Worm (Caenorhabditis elegans) whole organism, L1 larva: ENCODE data around the gene F38H4.3.

Source experiments
- C04F5.9 ChIP-seq: sonication (generic microtip); optimal IDR thresholded peaks from 2 replicates; lab custom pipeline; 2016; ENCODE audit warnings: missing genetic modification characterization, missing compliant biosample characterization
- F16B12.6 ChIP-seq: fragments of 150-350 bp; optimal IDR thresholded peaks from 2 replicates; lab custom pipeline; 2014; ENCODE audit warnings: missing biosample characterization, missing genetic modification characterization
- Y116A8C.19 ChIP-seq: sonication (generic microtip); optimal IDR thresholded peaks from 2 replicates; lab custom pipeline; 2016; ENCODE audit warnings: missing compliant biosample characterization, missing genetic modification characterization, borderline replicate concordance
- alr-1 ChIP-seq: fragments of 200-800 bp; sonication (Bioruptor generic); optimal IDR thresholded peaks from 2 replicates; lab custom pipeline; 2018; ENCODE audit warnings: borderline replicate concordance, mild to moderate bottlenecking, missing genetic modification characterization, missing compliant biosample characterization
- aly-2 ChIP-seq: fragments of 150-350 bp; optimal IDR thresholded peaks from 2 replicates; lab custom pipeline; 2014; ENCODE audit warnings: missing biosample characterization, missing genetic modification characterization
- ama-1 ChIP-seq: fragments of 150-350 bp; optimal IDR thresholded peaks from 2 replicates; lab custom pipeline; 2014
- blmp-1 ChIP-seq: fragments of 150-350 bp; optimal IDR thresholded peaks from 2 replicates; lab custom pipeline; 2014; ENCODE audit warnings: missing biosample characterization, missing genetic modification characterization
- ceh-8 ChIP-seq: fragments of 200-800 bp; sonication (Bioruptor generic); optimal IDR thresholded peaks from 2 replicates; lab custom pipeline; 2018; ENCODE audit warnings: mild to moderate bottlenecking, missing genetic modification characterization, moderate library complexity, missing compliant biosample characterization
- ceh-82 ChIP-seq, 3 experiments: fragments of 150-350 bp in 1 of 3; sonication (generic microtip) in 2 of 3; optimal IDR thresholded peaks; 2 replicates each; lab custom pipeline; 2014 to 2017; ENCODE audit warnings: missing biosample characterization in 3 of 3, missing genetic modification characterization in 3 of 3
- ceh-88 ChIP-seq: fragments of 200-800 bp; sonication (Bioruptor generic); IDR thresholded peaks from 2 replicates; pipeline ENCODE4 v1.3.6; 2022; ENCODE audit warnings: missing genetic modification characterization, missing compliant biosample characterization
- ceh-90 ChIP-seq: sonication (generic microtip); optimal IDR thresholded peaks from 2 replicates; lab custom pipeline; 2016; ENCODE audit warnings: missing genetic modification characterization, missing compliant biosample characterization
- efl-1 ChIP-seq, 4 experiments: fragments of 150-350 bp; optimal IDR thresholded peaks in 3 of 4; peaks in 1 of 4; 1 replicate in 1 of 4; 2 replicates in 3 of 4; lab custom pipeline; 2014; ENCODE audit warnings: missing biosample characterization in 2 of 4, missing genetic modification characterization in 2 of 4, missing genetic modification reagents in 2 of 4
- efl-3 ChIP-seq: fragments of 200-800 bp; sonication (Bioruptor generic); optimal IDR thresholded peaks from 2 replicates; lab custom pipeline; 2018; ENCODE audit warnings: mild to moderate bottlenecking, missing genetic modification characterization, missing compliant biosample characterization
- ets-5 ChIP-seq: fragments of 200-800 bp; sonication (Bioruptor generic); IDR thresholded peaks from 2 replicates; pipeline ENCODE4 v1.3.6; 2022; ENCODE audit warnings: missing genetic modification characterization, missing compliant biosample characterization
- fkh-10 ChIP-seq: sonication (generic microtip); optimal IDR thresholded peaks from 2 replicates; lab custom pipeline; 2017; ENCODE audit warnings: missing biosample characterization, missing genetic modification reagents, missing genetic modification characterization
- fkh-4 ChIP-seq: sonication (generic microtip); optimal IDR thresholded peaks from 2 replicates; lab custom pipeline; 2016; ENCODE audit warnings: missing compliant biosample characterization, missing genetic modification characterization, borderline replicate concordance
- fkh-8 ChIP-seq: sonication (generic microtip); optimal IDR thresholded peaks from 2 replicates; lab custom pipeline; 2016; ENCODE audit warnings: mild to moderate bottlenecking, missing genetic modification characterization, missing compliant biosample characterization
- fos-1 ChIP-seq: fragments of 150-350 bp; optimal IDR thresholded peaks from 2 replicates; lab custom pipeline; 2014; ENCODE audit warnings: missing biosample characterization, missing genetic modification characterization
- hlh-17 ChIP-seq: fragments of 200-800 bp; sonication (Bioruptor generic); optimal IDR thresholded peaks from 2 replicates; lab custom pipeline; 2018; ENCODE audit warnings: missing genetic modification characterization, mild to moderate bottlenecking, missing compliant biosample characterization, moderate library complexity, borderline replicate concordance
- isw-1 ChIP-seq: fragments of 200-800 bp; sonication (Bioruptor generic); IDR thresholded peaks from 2 replicates; pipeline ENCODE4 v1.3.6; 2022; ENCODE audit warnings: missing genetic modification characterization, missing compliant biosample characterization
- lin-13 ChIP-seq: fragments of 150-350 bp; optimal IDR thresholded peaks from 2 replicates; lab custom pipeline; 2014; ENCODE audit warnings: missing biosample characterization, missing genetic modification reagents, missing genetic modification characterization
- lin-14 ChIP-seq: fragments of 200-800 bp; sonication (Bioruptor generic); optimal IDR thresholded peaks from 2 replicates; lab custom pipeline; 2018; ENCODE audit warnings: mild to moderate bottlenecking, missing genetic modification characterization, moderate library complexity, missing compliant biosample characterization
- lin-15B ChIP-seq: fragments of 150-350 bp; sonication (generic microtip); optimal IDR thresholded peaks from 3 replicates; lab custom pipeline; 2014; ENCODE audit warnings: missing biosample characterization, missing genetic modification characterization
- lin-35 ChIP-seq, 2 experiments: fragments of 150-350 bp; optimal IDR thresholded peaks; 2 replicates each; lab custom pipeline; 2014; ENCODE audit warnings: missing biosample characterization in 2 of 2, missing genetic modification characterization in 2 of 2, missing genetic modification reagents in 2 of 2
- lin-39 ChIP-seq: fragments of 150-350 bp; optimal IDR thresholded peaks from 2 replicates; lab custom pipeline; 2014; ENCODE audit warnings: missing biosample characterization, missing genetic modification reagents, missing genetic modification characterization
- lir-3 ChIP-seq: sonication (generic microtip); optimal IDR thresholded peaks from 2 replicates; lab custom pipeline; 2016; ENCODE audit warnings: mild to moderate bottlenecking, missing genetic modification characterization, moderate library complexity, missing compliant biosample characterization; ENCODE audit not compliant: poor library complexity
- lsy-2 ChIP-seq, 2 experiments: fragments of 150-350 bp; optimal IDR thresholded peaks; 2 replicates each; lab custom pipeline; 2014; ENCODE audit warnings: missing biosample characterization in 2 of 2, missing genetic modification characterization in 2 of 2
- mef-2 ChIP-seq: fragments of 150-350 bp; optimal IDR thresholded peaks from 2 replicates; lab custom pipeline; 2014; ENCODE audit warnings: missing biosample characterization, missing genetic modification characterization
- mep-1 ChIP-seq: fragments of 150-350 bp; optimal IDR thresholded peaks from 2 replicates; lab custom pipeline; 2014; ENCODE audit warnings: missing biosample characterization, missing genetic modification characterization
- nhr-11 ChIP-seq: fragments of 150-350 bp; optimal IDR thresholded peaks from 2 replicates; lab custom pipeline; 2014; ENCODE audit warnings: missing biosample characterization, missing genetic modification characterization
- nhr-20 ChIP-seq: sonication (generic microtip); optimal IDR thresholded peaks from 2 replicates; lab custom pipeline; 2016; ENCODE audit warnings: mild to moderate bottlenecking, missing genetic modification characterization, missing compliant biosample characterization
- nhr-237 ChIP-seq: fragments of 150-350 bp; optimal IDR thresholded peaks from 2 replicates; lab custom pipeline; 2014; ENCODE audit warnings: missing biosample characterization, missing genetic modification characterization
- nhr-71 ChIP-seq: sonication (generic microtip); optimal IDR thresholded peaks from 2 replicates; lab custom pipeline; 2016; ENCODE audit warnings: mild to moderate bottlenecking, missing genetic modification characterization, moderate library complexity, missing compliant biosample characterization
- nhr-77 ChIP-seq: fragments of 150-350 bp; optimal IDR thresholded peaks from 2 replicates; lab custom pipeline; 2014; ENCODE audit warnings: missing biosample characterization, missing genetic modification characterization
- nhr-84 ChIP-seq: sonication (generic microtip); optimal IDR thresholded peaks from 2 replicates; lab custom pipeline; 2017; ENCODE audit warnings: missing biosample characterization, missing genetic modification characterization
- nhr-85 ChIP-seq: sonication (generic microtip); peaks from one replicate; lab custom pipeline; 2016; ENCODE audit warnings: missing genetic modification characterization, inconsistent platforms, missing compliant biosample characterization
- nhr-90 ChIP-seq: sonication (generic microtip); optimal IDR thresholded peaks from 2 replicates; lab custom pipeline; 2016; ENCODE audit warnings: mild to moderate bottlenecking, missing genetic modification characterization, missing compliant biosample characterization; ENCODE audit not compliant: poor library complexity
- pag-3 ChIP-seq: sonication (generic microtip); optimal IDR thresholded peaks from 2 replicates; lab custom pipeline; 2017; ENCODE audit warnings: missing genetic modification characterization, mild to moderate bottlenecking, missing compliant biosample characterization, antibody characterized with exemption, borderline replicate concordance; ENCODE audit not compliant: insufficient read depth
- pax-3 ChIP-seq: fragments of 200-800 bp; sonication (Bioruptor generic); optimal IDR thresholded peaks from 2 replicates; lab custom pipeline; 2018; ENCODE audit warnings: mild to moderate bottlenecking, missing genetic modification characterization, moderate library complexity, missing compliant biosample characterization
- rnt-1 ChIP-seq: sonication (generic microtip); optimal IDR thresholded peaks from 2 replicates; lab custom pipeline; 2016; ENCODE audit warnings: mild to moderate bottlenecking, missing genetic modification characterization, moderate library complexity, missing compliant biosample characterization
- skn-1 ChIP-seq: fragments of 150-350 bp; optimal IDR thresholded peaks from 2 replicates; lab custom pipeline; 2014; ENCODE audit warnings: missing biosample characterization, missing genetic modification characterization
- snpc-4 ChIP-seq: fragments of 150-350 bp; optimal IDR thresholded peaks from 2 replicates; lab custom pipeline; 2014; ENCODE audit warnings: missing biosample characterization, missing genetic modification characterization
- snu-23 ChIP-seq: sonication (generic microtip); optimal IDR thresholded peaks from 2 replicates; lab custom pipeline; 2016; ENCODE audit warnings: missing genetic modification characterization, missing compliant biosample characterization
- sox-4 ChIP-seq: sonication (generic microtip); optimal IDR thresholded peaks from 2 replicates; lab custom pipeline; 2016; ENCODE audit warnings: missing genetic modification characterization, missing compliant biosample characterization
- sptf-1 ChIP-seq: fragments of 150-350 bp; optimal IDR thresholded peaks from 2 replicates; lab custom pipeline; 2014; ENCODE audit warnings: missing biosample characterization, missing genetic modification characterization
- sup-37 ChIP-seq: fragments of 200-800 bp; sonication (Bioruptor generic); optimal IDR thresholded peaks from 2 replicates; lab custom pipeline; 2018; ENCODE audit warnings: mild to moderate bottlenecking, missing genetic modification characterization, missing compliant biosample characterization
- swsn-7 ChIP-seq: sonication (generic microtip); optimal IDR thresholded peaks from 2 replicates; lab custom pipeline; 2016; ENCODE audit warnings: missing genetic modification characterization, missing compliant biosample characterization
- unc-30 ChIP-seq: sonication (generic microtip); optimal IDR thresholded peaks from 2 replicates; lab custom pipeline; 2017; ENCODE audit warnings: missing biosample characterization, missing genetic modification characterization
- vab-15 ChIP-seq: sonication (generic microtip); optimal IDR thresholded peaks from 2 replicates; lab custom pipeline; 2017; ENCODE audit warnings: missing genotype, mild to moderate bottlenecking, missing genetic modification characterization, missing compliant biosample characterization
- zag-1 ChIP-seq: fragments of 150-350 bp; optimal IDR thresholded peaks from 2 replicates; lab custom pipeline; 2014; ENCODE audit warnings: missing biosample characterization, missing genetic modification characterization
- zip-4 ChIP-seq: fragments of 200-800 bp; sonication (Bioruptor generic); optimal IDR thresholded peaks from 2 replicates; lab custom pipeline; 2018; ENCODE audit warnings: mild to moderate bottlenecking, missing genetic modification characterization, moderate library complexity, missing compliant biosample characterization
- ztf-11 ChIP-seq, 2 experiments: sonication (generic microtip); optimal IDR thresholded peaks; 2 replicates each; lab custom pipeline; 2016 to 2017; ENCODE audit warnings: missing genetic modification characterization in 2 of 2, missing biosample characterization in 1 of 2, missing compliant biosample characterization in 1 of 2
- ztf-4 ChIP-seq: fragments of 150-350 bp; optimal IDR thresholded peaks from 2 replicates; lab custom pipeline; 2014; ENCODE audit warnings: missing biosample characterization, missing genetic modification characterization

The F38H4.3 gene

DNA sequence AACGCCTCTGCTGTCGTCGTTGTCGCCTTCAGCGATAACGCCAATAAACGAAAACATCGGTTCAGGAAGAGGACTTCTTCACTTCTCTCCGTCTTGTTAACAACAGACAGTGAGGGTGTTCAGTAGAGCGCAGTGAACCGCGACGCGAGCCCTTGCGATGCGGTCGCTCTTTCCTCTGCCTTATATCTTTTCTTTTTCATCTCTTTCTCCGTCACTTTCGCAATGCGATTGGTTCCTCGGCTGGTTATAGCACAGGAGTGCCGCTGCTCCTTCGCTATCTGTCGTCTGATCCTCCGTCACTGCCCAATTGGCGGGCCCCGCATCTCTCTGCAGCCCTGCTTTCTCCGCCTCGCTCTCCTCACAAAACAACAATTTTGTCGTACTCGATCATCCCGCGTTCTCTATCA, 14.9 kb downstream of the F38H4.3 start (continued):
- no peak for TF ChIP-seq nhr-237 (tag; lab: Kevin White, UChicago)
- TF ChIP-seq hlh-17 = no peak
- peak; percentile 53 to 89 (median 61) for TF ChIP-seq ceh-82 (tag; optimal IDR thresholded peaks at IDR 0.05; lab: Kevin White, UChicago)
- peak; percentile 50 for TF ChIP-seq mef-2 (tag; lab: Kevin White, UChicago)
- peak; percentile 84 for TF ChIP-seq fkh-10 (GFP tag; lab: Kevin White, UChicago)
- TF ChIP-seq unc-30 (tag; lab: Kevin White, UChicago) = no peak
- no peak for TF ChIP-seq fkh-4 (tag; lab: Kevin White, UChicago)
- TF ChIP-seq lin-15B = peak; percentile 64
- no peak for TF ChIP-seq Y116A8C.19
- peak; percentile 94 for TF ChIP-seq lin-14
- peak; percentile 68 for TF ChIP-seq swsn-7
- peak; percentile 62 for TF ChIP-seq rnt-1
- peak; percentile 81 for TF ChIP-seq skn-1 (tag; lab: Kevin White, UChicago)
- no peak for TF ChIP-seq ets-5
- no peak for TF ChIP-seq ama-1
- TF ChIP-seq F16B12.6 (tag; lab: Kevin White, UChicago) = no peak
- TF ChIP-seq nhr-71 = peak; percentile 83
- no peak for TF ChIP-seq vab-15
- peak; percentile 53 to 86 for TF ChIP-seq lsy-2 (tag; optimal IDR thresholded peaks at IDR 0.05; lab: Kevin White, UChicago)
- TF ChIP-seq nhr-20 (tag; lab: Kevin White, UChicago) = peak; percentile 48
- no peak for TF ChIP-seq zip-4 (GFP tag; lab: Kevin White, UChicago)
- no peak for TF ChIP-seq alr-1 (tag; lab: Kevin White, UChicago)
- TF ChIP-seq pag-3 (tag; lab: Kevin White, UChicago) = no peak
- no peak for TF ChIP-seq lin-39 (tag; lab: Kevin White, UChicago)
- TF ChIP-seq nhr-77 (tag; lab: Kevin White, UChicago) = peak; percentile 68
- peak; percentile 32 for TF ChIP-seq lir-3 (tag; lab: Kevin White, UChicago)
- peak; percentile 44 for TF ChIP-seq lin-13 (GFP tag; lab: Kevin White, UChicago)
- TF ChIP-seq ceh-88 (GFP tag; lab: Robert Waterston, UW) = no peak
- TF ChIP-seq zag-1 (tag; lab: Kevin White, UChicago) = no peak
- TF ChIP-seq isw-1 (GFP tag; lab: Robert Waterston, UW) = peak; percentile 64
- TF ChIP-seq snpc-4 (tag; lab: Kevin White, UChicago) = peak; percentile 14
- TF ChIP-seq ztf-11 (tag; optimal IDR thresholded peaks at IDR 0.05; lab: Kevin White, UChicago) = no peak
- no peak for TF ChIP-seq blmp-1 (tag; lab: Kevin White, UChicago)
- no peak for TF ChIP-seq nhr-85 (tag; lab: Kevin White, UChicago)
- TF ChIP-seq fkh-8 (tag; lab: Kevin White, UChicago) = peak; percentile 91
- peak; percentile 38 for TF ChIP-seq fos-1
- no peak for TF ChIP-seq efl-3 (GFP tag; lab: Kevin White, UChicago)
- TF ChIP-seq C04F5.9 (tag; lab: Kevin White, UChicago) = no peak
- TF ChIP-seq pax-3 (tag; lab: Kevin White, UChicago) = peak; percentile 34
- peak; percentile 71 for TF ChIP-seq mep-1 (tag; lab: Kevin White, UChicago)
- TF ChIP-seq sptf-1 (tag; lab: Kevin White, UChicago) = no peak
- no peak for TF ChIP-seq ztf-4 (tag; lab: Kevin White, UChicago)
- no peak for TF ChIP-seq ceh-8
- TF ChIP-seq nhr-90 = no peak
- TF ChIP-seq efl-1 (optimal IDR thresholded peaks at IDR 0.05; lab: Kevin White, UChicago) = peak; percentile 64 to 73
- peak; percentile 46 to 53 for TF ChIP-seq efl-1 (GFP tag; optimal IDR thresholded peaks at IDR 0.05 in 1 of 2; lab: Kevin White, UChicago)
- peak; percentile 78 for TF ChIP-seq snu-23 (GFP tag; lab: Kevin White, UChicago)
- TF ChIP-seq ceh-90 (tag; lab: Kevin White, UChicago) = no peak
- no peak for TF ChIP-seq sox-4
- TF ChIP-seq nhr-11 = no peak
- no peak for TF ChIP-seq nhr-84 (tag; lab: Kevin White, UChicago)
- peak; percentile 48 to 68 for TF ChIP-seq lin-35 (GFP tag; optimal IDR thresholded peaks at IDR 0.05; lab: Kevin White, UChicago)
- TF ChIP-seq sup-37 = no peak
- no peak for TF ChIP-seq aly-2 (tag; lab: Kevin White, UChicago)
